Fruit fly (Drosophila melanogaster) whole organism, adult: ENCODE measurements around the gene CG9922.
A peak's percentile ranks its signal among the peaks of the same experiment; 100 is the strongest.

Source experiments
- CG11617 ChIP-seq: fragments of 200-800 bp; sonication (Bioruptor generic); optimal IDR thresholded peaks from 2 replicates; lab custom pipeline; 2017; ENCODE audit warnings: mild to moderate bottlenecking, missing biosample characterization, missing genetic modification reagents, missing genetic modification characterization
- CG12768 ChIP-seq: fragments of 200-800 bp; sonication (Bioruptor generic); optimal IDR thresholded peaks from 2 replicates; lab custom pipeline; 2017; ENCODE audit warnings: missing biosample characterization, missing genetic modification characterization, mild to moderate bottlenecking, moderate library complexity, missing genetic modification reagents
- CG14711 ChIP-seq: fragments of 200-800 bp; sonication (Bioruptor generic); optimal IDR thresholded peaks from 2 replicates; lab custom pipeline; 2018; ENCODE audit warnings: missing biosample characterization, mild to moderate bottlenecking, missing genetic modification characterization, moderate library complexity
- CG1620 ChIP-seq: fragments of 200-800 bp; sonication (Bioruptor generic); optimal IDR thresholded peaks from 2 replicates; lab custom pipeline; 2016; ENCODE audit warnings: missing biosample characterization, missing genetic modification characterization
- CG33017 ChIP-seq: fragments of 200-800 bp; sonication (Bioruptor generic); optimal IDR thresholded peaks from 2 replicates; lab custom pipeline; 2018; ENCODE audit warnings: missing biosample characterization, mild to moderate bottlenecking, missing genetic modification characterization, moderate library complexity
- CG5204 ChIP-seq: fragments of 200-800 bp; sonication (Bioruptor generic); optimal IDR thresholded peaks from 2 replicates; lab custom pipeline; 2016; ENCODE audit warnings: missing biosample characterization, missing genetic modification characterization
- CG7045 ChIP-seq: fragments of 200-800 bp; sonication (Bioruptor generic); optimal IDR thresholded peaks from 2 replicates; lab custom pipeline; 2017; ENCODE audit warnings: missing biosample characterization, mild to moderate bottlenecking, missing genetic modification characterization
- CG7101 ChIP-seq: fragments of 200-800 bp; sonication (Bioruptor generic); optimal IDR thresholded peaks from 2 replicates; lab custom pipeline; 2018; ENCODE audit warnings: missing biosample characterization, mild to moderate bottlenecking, missing genetic modification characterization, moderate library complexity
- Clk ChIP-seq: fragments of 200-800 bp; sonication (Bioruptor generic); optimal IDR thresholded peaks from 2 replicates; lab custom pipeline; 2017; ENCODE audit warnings: missing biosample characterization, missing genetic modification characterization
- Crg-1 ChIP-seq: fragments of 200-800 bp; sonication (Bioruptor generic); optimal IDR thresholded peaks from 2 replicates; lab custom pipeline; 2016; ENCODE audit warnings: missing biosample characterization, missing genetic modification characterization
- Hr96 ChIP-seq: fragments of 200-800 bp; sonication (Bioruptor generic); optimal IDR thresholded peaks from 2 replicates; lab custom pipeline; 2016; ENCODE audit warnings: missing biosample characterization, missing genetic modification characterization
- Mnt ChIP-seq: fragments of 200-800 bp; sonication (Bioruptor generic); optimal IDR thresholded peaks from 2 replicates; lab custom pipeline; 2016; ENCODE audit warnings: missing biosample characterization, mild to moderate bottlenecking, missing genetic modification characterization
- bab1 ChIP-seq: fragments of 200-800 bp; sonication (Bioruptor generic); optimal IDR thresholded peaks from 3 replicates; lab custom pipeline; 2019; ENCODE audit warnings: missing biosample characterization, mild to moderate bottlenecking, missing genetic modification characterization, moderate library complexity
- cic ChIP-seq: fragments of 200-800 bp; sonication (Bioruptor generic); optimal IDR thresholded peaks from 2 replicates; lab custom pipeline; 2017; ENCODE audit warnings: missing biosample characterization, mild to moderate bottlenecking, missing genetic modification characterization, moderate library complexity
- cnc ChIP-seq, 2 experiments: fragments of >200 bp; optimal IDR thresholded peaks; 2 replicates each; lab custom pipeline; 2017
- kay ChIP-seq: fragments of 200-800 bp; sonication (Bioruptor generic); peaks from one replicate; lab custom pipeline; 2016; ENCODE audit warnings: missing biosample characterization, missing genetic modification characterization, borderline replicate concordance
- ovo ChIP-seq: fragments of 200-800 bp; sonication (Bioruptor generic); optimal IDR thresholded peaks from 2 replicates; lab custom pipeline; 2016; ENCODE audit warnings: missing biosample characterization, missing genetic modification characterization
- pad ChIP-seq: fragments of 200-800 bp; sonication (Bioruptor generic); optimal IDR thresholded peaks from 3 replicates; lab custom pipeline; 2017; ENCODE audit warnings: missing biosample characterization, missing genetic modification characterization, mild to moderate bottlenecking, moderate library complexity, missing genetic modification reagents
- tj ChIP-seq: fragments of 200-800 bp; sonication (Bioruptor generic); optimal IDR thresholded peaks from 3 replicates; lab custom pipeline; 2017; ENCODE audit warnings: missing biosample characterization, mild to moderate bottlenecking, missing genetic modification characterization, moderate library complexity
- toe ChIP-seq: fragments of 200-800 bp; sonication (Bioruptor generic); optimal IDR thresholded peaks from 2 replicates; lab custom pipeline; 2016; ENCODE audit warnings: missing biosample characterization, missing genetic modification characterization

The CG9922 gene

DNA sequence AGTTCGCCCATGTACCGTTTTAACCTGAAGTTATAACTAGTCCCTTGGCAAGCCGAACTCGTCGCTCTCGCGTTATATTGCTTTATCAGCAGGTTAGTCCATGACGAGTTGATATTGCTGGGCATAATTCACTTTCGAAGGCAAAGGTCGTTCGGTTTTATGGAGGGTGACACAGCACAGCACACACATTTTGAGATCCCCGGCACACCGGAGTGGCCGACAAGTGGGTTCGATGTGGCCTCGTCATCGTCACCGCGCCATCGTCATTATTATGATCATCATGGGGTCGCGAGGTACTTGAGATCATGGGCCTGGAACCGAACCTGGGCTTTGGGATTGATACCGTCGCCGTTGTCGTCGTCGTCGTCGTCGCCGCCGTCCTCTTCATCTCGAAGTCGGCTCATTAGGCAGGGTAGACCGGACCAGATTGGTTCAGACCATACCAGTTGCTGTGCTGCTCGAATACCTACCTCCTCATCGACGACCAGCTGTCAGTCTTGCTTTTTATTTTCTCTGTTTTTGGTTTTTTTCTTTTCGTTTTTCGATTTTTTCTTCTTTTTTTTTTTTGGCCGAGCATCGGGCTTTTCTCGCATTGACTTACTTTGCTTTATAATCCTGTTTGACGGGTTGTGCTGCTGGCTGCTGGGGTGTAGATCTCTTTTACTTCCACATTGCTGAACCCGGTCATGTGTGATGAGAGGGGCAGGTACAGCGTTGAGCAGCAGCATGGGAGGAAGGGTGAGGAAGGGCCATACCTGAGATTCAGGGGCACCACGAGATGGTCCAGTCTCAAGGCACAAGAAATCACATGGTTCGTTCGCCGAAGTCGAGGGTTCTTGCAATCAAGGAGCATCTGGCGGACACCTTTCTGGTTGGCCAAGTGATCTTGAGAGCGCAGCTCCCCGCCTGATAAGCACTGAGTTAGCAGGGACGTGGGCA lies 25.1 kb upstream of the CG9922 start:
- peak in 1 of 2 experiments; percentile 42 for TF ChIP-seq cnc (optimal IDR thresholded peaks at IDR 0.05; lab: Kevin White, UChicago)
- TF ChIP-seq cic (GFP tag; lab: Kevin White, UChicago): no peak

DNA sequence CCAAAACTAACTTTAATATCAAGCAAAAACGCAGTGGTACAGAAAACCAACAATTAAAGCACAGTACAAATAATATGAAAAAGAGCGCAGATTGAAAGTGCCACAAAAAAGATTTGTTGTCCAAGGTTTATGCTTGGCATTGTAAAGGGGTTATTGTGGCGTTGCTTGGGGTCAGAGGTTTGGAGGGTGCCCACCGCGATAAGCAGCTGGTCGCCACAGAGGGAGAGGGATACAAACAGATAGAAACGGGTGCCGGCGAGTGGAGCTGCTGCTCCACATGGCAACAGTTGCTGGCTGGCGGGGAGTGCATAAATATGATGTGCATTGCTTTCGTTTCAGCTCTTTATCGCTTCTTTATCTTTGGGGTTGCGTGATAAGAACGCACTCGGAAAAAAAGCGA lies 24.2 kb upstream of the CG9922 start:
- no peak for TF ChIP-seq cic (GFP tag; lab: Kevin White, UChicago)
- no peak for TF ChIP-seq Clk (GFP tag; lab: Kevin White, UChicago)
- no peak for TF ChIP-seq CG7101 (tag; lab: Kevin White, UChicago)
- TF ChIP-seq CG7045 (GFP tag; lab: Kevin White, UChicago): no peak

DNA sequence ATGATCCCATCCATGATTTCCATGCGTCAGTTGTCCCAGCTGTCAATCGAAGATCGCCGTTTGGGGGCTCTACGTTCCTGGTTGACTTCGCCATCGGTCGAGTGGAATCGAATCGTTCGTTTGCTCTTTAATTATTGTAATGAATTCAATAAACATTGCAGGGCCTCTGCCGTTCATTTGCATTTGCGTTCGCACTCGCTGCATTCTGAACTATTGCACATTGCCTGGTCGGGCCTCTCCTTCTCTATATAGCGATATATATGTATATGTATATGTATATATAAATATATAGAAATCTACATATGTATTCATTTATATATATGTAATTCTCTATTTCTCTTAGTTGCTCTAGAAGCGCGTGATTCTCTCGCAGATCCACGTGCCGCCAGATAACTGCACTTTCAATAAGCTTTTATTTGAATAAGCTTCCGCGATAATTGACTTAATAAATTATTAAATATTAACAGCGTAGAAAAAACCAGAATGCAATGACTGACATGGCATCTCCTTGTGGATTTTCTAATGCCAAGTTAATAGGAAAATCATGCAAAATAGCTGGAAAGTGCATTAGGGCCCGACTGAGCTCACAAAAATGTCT lies 23.6 kb upstream of the CG9922 start:
- TF ChIP-seq bab1 (GFP tag; lab: Kevin White, UChicago): no peak
- no peak for TF ChIP-seq CG11617 (GFP tag; lab: Kevin White, UChicago)
- no peak for TF ChIP-seq Clk (GFP tag; lab: Kevin White, UChicago)
- no peak for TF ChIP-seq Crg-1 (GFP tag; lab: Kevin White, UChicago)
- peak; percentile 56 for TF ChIP-seq CG12768 (GFP tag; lab: Kevin White, UChicago)
- TF ChIP-seq Hr96: no peak
- TF ChIP-seq CG14711: no peak
- peak; percentile 58 for TF ChIP-seq ovo
- no peak for TF ChIP-seq CG1620 (GFP tag; lab: Kevin White, UChicago)
- TF ChIP-seq tj (GFP tag; lab: Kevin White, UChicago): no peak
- peak; percentile 57 for TF ChIP-seq cic (GFP tag; lab: Kevin White, UChicago)
- peak; percentile 31 for TF ChIP-seq CG33017
- TF ChIP-seq pad: no peak
- TF ChIP-seq CG7045 (GFP tag; lab: Kevin White, UChicago): no peak
- no peak for TF ChIP-seq toe
- TF ChIP-seq CG5204 (GFP tag; lab: Kevin White, UChicago): no peak
- TF ChIP-seq Mnt (GFP tag; lab: Kevin White, UChicago): peak; percentile 11
- TF ChIP-seq CG7101 (tag; lab: Kevin White, UChicago): no peak
- TF ChIP-seq cnc (optimal IDR thresholded peaks at IDR 0.05; lab: Kevin White, UChicago): no peak
- peak; percentile 84 for TF ChIP-seq kay

DNA sequence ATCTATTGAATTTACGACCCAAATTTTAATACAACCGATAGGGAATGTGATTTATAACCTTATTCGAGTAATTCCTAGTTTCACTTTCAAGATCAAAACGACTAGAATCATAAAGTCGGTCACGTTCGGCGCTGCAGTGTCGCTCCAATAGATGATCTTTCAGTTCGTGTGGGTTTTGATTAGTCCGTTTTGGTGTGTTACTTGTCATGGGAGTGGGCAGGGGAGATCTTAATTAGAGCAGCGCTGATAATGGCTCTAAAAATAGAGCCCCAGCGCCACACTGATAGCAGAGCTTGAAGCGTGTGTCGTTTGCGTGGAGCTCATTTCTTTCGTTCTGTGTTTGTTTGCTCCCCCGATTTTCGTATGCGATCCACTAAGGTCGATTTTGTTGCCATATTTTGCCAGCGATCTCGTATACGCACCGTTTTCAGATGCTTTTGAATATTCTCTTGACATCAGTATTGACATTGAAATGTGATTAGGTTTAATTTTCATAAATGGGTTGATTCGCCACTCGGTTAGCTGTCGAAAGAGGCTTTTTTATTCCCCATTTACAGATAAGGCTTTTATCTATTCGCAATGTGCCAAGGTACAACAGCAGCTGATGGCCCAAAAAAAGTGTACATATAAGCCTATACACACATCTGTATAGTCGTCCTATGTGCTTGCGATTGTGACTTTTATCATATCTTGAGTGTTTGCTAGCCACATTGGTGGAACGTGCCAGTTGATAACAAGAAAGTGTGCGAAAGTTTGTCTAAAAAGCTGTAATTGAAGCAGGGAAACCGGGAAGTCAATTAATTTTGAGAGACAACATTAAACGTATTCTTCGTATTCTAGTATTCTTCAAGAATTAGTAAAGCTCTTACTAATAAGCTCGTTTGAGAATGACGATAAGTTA lies 22.6 kb upstream of the CG9922 start:
- TF ChIP-seq cic (GFP tag; lab: Kevin White, UChicago) (peak; percentile 36), tj (GFP tag; lab: Kevin White, UChicago) (peak; percentile 1), CG5204 (GFP tag; lab: Kevin White, UChicago) (no peak), Mnt (GFP tag; lab: Kevin White, UChicago) (peak; percentile 1), CG7045 (GFP tag; lab: Kevin White, UChicago) (no peak), CG12768 (GFP tag; lab: Kevin White, UChicago) (peak; percentile 5)

DNA sequence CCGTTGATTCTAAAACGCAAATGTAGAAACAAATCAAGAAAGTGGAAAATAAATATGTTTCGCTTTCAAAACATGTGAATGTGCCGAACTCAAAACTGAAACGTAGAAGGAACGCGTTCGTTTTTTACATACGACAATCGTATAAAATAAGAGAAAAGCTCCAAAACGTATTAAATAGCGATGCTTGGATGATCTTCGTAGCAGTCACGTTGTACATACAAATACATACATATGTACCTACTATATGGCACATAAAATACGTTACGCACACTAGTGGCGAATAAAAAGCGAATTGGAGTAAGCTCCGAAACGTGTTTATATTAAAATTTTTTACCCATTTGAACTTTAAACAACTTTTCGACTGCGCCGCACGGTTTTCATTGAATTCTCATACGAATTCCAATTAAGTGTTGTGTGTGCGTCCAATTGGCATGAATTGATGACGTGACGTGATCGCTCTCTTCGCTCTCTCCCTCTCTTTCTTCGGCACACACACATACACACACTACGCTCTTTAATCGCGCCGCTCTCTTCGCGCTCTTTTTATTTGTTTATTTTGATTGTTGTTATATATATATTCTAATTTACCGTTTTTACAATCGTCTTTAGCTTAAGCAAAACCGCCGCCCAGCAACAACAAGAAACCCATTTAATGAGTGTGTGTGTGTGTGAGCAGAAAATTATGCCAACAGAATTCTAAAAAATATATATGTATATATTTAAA lies 21.1 kb upstream of the CG9922 start:
- peak; percentile 5 for TF ChIP-seq cic (GFP tag; lab: Kevin White, UChicago)
- TF ChIP-seq cnc (optimal IDR thresholded peaks at IDR 0.05; lab: Kevin White, UChicago): no peak
- no peak for TF ChIP-seq CG1620 (GFP tag; lab: Kevin White, UChicago)
- no peak for TF ChIP-seq CG7101 (tag; lab: Kevin White, UChicago)
- TF ChIP-seq CG7045 (GFP tag; lab: Kevin White, UChicago): no peak
- peak; percentile 66 for TF ChIP-seq Mnt (GFP tag; lab: Kevin White, UChicago)
- TF ChIP-seq tj (GFP tag; lab: Kevin White, UChicago): no peak
- TF ChIP-seq CG11617 (GFP tag; lab: Kevin White, UChicago): no peak
- TF ChIP-seq CG12768 (GFP tag; lab: Kevin White, UChicago): no peak
- peak; percentile 52 for TF ChIP-seq ovo
- peak; percentile 81 for TF ChIP-seq kay
- no peak for TF ChIP-seq Clk (GFP tag; lab: Kevin White, UChicago)
- no peak for TF ChIP-seq CG33017
